Worm (Caenorhabditis elegans) whole organism, midembryonic: ENCODE results near the gene itsn-1.

Experiments
- T22C8.4 ChIP-seq: fragments of 200-800 bp; sonication (Bioruptor generic); IDR thresholded peaks from 2 replicates; pipeline ENCODE4 v1.3.6; 2022; ENCODE audit warnings: missing genetic modification characterization, missing compliant biosample characterization
- flt-1 ChIP-seq: fragments of 200-800 bp; sonication (Bioruptor generic); IDR thresholded peaks from 2 replicates; pipeline ENCODE4 v1.3.6; 2022; ENCODE audit warnings: missing genetic modification characterization, missing compliant biosample characterization
- tab-1 ChIP-seq: fragments of 200-800 bp; sonication (Bioruptor generic); IDR thresholded peaks from 2 replicates; pipeline ENCODE4 v1.3.6; 2022; ENCODE audit warnings: missing genetic modification characterization, missing compliant biosample characterization

DNA sequence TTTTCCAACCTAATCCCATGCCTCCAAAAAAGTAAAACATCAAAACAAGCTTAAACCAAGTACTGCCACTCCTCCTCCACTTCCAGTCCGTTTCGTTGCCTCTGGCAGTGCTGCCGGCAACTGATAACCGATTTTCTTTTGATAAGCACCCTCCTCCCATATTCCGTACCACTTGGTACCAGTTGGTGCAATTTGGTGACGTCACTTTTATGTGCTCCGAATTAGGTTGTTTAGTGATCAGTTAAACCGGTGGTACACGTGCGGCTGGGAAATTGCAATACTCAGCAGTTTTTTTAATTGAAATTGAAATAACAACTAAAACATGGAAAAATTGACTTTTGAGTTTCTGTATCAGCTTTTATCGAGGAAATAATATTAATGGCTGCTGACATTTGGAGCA lies 54.6 kb downstream of the itsn-1 start:
- TF ChIP-seq T22C8.4 (GFP tag; lab: Robert Waterston, UW) = no peak
- TF ChIP-seq flt-1 (GFP tag; lab: Robert Waterston, UW) = no peak
- no peak for TF ChIP-seq tab-1 (GFP tag; lab: Robert Waterston, UW)
